Worm (Caenorhabditis elegans) whole organism, mixed stage, embryonic: ENCODE data around the gene B0244.4.

ENCODE experiments used
- M03D4.4 ChIP-seq: sonication (generic microtip); optimal IDR thresholded peaks from 2 replicates; lab custom pipeline; 2017; ENCODE audit warnings: mild to moderate bottlenecking, missing genetic modification characterization, missing compliant biosample characterization
- bed-3 ChIP-seq: fragments of 200-800 bp; sonication (Bioruptor generic); optimal IDR thresholded peaks from 3 replicates; lab custom pipeline; 2018; ENCODE audit warnings: mild to moderate bottlenecking, missing genetic modification characterization, moderate library complexity, missing compliant biosample characterization
- ceh-39 ChIP-seq: fragments of 150-350 bp; optimal IDR thresholded peaks from 2 replicates; lab custom pipeline; 2014; ENCODE audit warnings: missing biosample characterization, missing genetic modification characterization
- ceh-43 ChIP-seq: fragments of 200-800 bp; sonication (Bioruptor generic); optimal IDR thresholded peaks from 2 replicates; lab custom pipeline; 2018; ENCODE audit warnings: mild to moderate bottlenecking, missing genetic modification characterization, moderate library complexity, missing compliant biosample characterization
- ces-1 ChIP-seq: fragments of 150-350 bp; optimal IDR thresholded peaks from 2 replicates; lab custom pipeline; 2014; ENCODE audit warnings: missing biosample characterization, missing genetic modification reagents, missing genetic modification characterization
- elt-1 ChIP-seq: sonication (generic microtip); optimal IDR thresholded peaks from 2 replicates; lab custom pipeline; 2017; ENCODE audit warnings: missing genetic modification characterization, mild to moderate bottlenecking, missing compliant biosample characterization, antibody characterized with exemption, moderate library complexity, borderline replicate concordance; ENCODE audit not compliant: insufficient read depth
- elt-3 ChIP-seq: fragments of 150-350 bp; optimal IDR thresholded peaks from 2 replicates; lab custom pipeline; 2014; ENCODE audit warnings: missing biosample characterization, missing genetic modification characterization
- flh-1 ChIP-seq: fragments of 200-800 bp; sonication (Bioruptor generic); optimal IDR thresholded peaks from 2 replicates; lab custom pipeline; 2018; ENCODE audit warnings: mild to moderate bottlenecking, missing genetic modification characterization, moderate library complexity, missing compliant biosample characterization
- hlh-1 ChIP-seq: fragments of 150-350 bp; optimal IDR thresholded peaks from 2 replicates; lab custom pipeline; 2014; ENCODE audit warnings: missing biosample characterization, missing genetic modification reagents, missing genetic modification characterization
- lin-13 ChIP-seq: fragments of 150-350 bp; optimal IDR thresholded peaks from 2 replicates; lab custom pipeline; 2014; ENCODE audit warnings: missing biosample characterization, missing genetic modification characterization
- lin-32 ChIP-seq: fragments of 200-800 bp; sonication (Bioruptor generic); optimal IDR thresholded peaks from 2 replicates; lab custom pipeline; 2018; ENCODE audit warnings: mild to moderate bottlenecking, missing genetic modification characterization, missing compliant biosample characterization
- lsy-2 ChIP-seq: fragments of 150-350 bp; optimal IDR thresholded peaks from 2 replicates; lab custom pipeline; 2014; ENCODE audit warnings: missing biosample characterization, missing genetic modification characterization
- mep-1 ChIP-seq: fragments of 150-350 bp; optimal IDR thresholded peaks from 2 replicates; lab custom pipeline; 2017; ENCODE audit warnings: missing biosample characterization, missing genetic modification reagents, missing genetic modification characterization, inconsistent platforms
- mls-2 ChIP-seq: sonication (generic microtip); optimal IDR thresholded peaks from 2 replicates; lab custom pipeline; 2016; ENCODE audit warnings: mild to moderate bottlenecking, missing genetic modification characterization, moderate library complexity, missing compliant biosample characterization
- nhr-12 ChIP-seq: fragments of 150-350 bp; optimal IDR thresholded peaks from 2 replicates; lab custom pipeline; 2014; ENCODE audit warnings: missing biosample characterization, missing genetic modification characterization
- nhr-2 ChIP-seq: fragments of 150-350 bp; optimal IDR thresholded peaks from 2 replicates; lab custom pipeline; 2014; ENCODE audit warnings: missing biosample characterization, missing genetic modification characterization
- nhr-237 ChIP-seq: fragments of 150-350 bp; optimal IDR thresholded peaks from 2 replicates; lab custom pipeline; 2014; ENCODE audit warnings: missing biosample characterization, missing genetic modification characterization
- nhr-28 ChIP-seq: fragments of 150-350 bp; optimal IDR thresholded peaks from 2 replicates; lab custom pipeline; 2014; ENCODE audit warnings: missing biosample characterization, missing genetic modification characterization
- nhr-76 ChIP-seq: sonication (generic microtip); optimal IDR thresholded peaks from 2 replicates; lab custom pipeline; 2017; ENCODE audit warnings: missing biosample characterization, missing genetic modification characterization
- pha-4 ChIP-seq: fragments of 150-350 bp; optimal IDR thresholded peaks from 2 replicates; lab custom pipeline; 2018; ENCODE audit warnings: missing biosample characterization, missing genetic modification reagents, missing genetic modification characterization
- sem-2 ChIP-seq: fragments of 200-800 bp; sonication (Bioruptor generic); optimal IDR thresholded peaks from 2 replicates; lab custom pipeline; 2018; ENCODE audit warnings: mild to moderate bottlenecking, missing genetic modification characterization, missing compliant biosample characterization
- snpc-4 ChIP-seq: fragments of 150-350 bp; optimal IDR thresholded peaks from 2 replicates; lab custom pipeline; 2014; ENCODE audit warnings: missing biosample characterization, missing genetic modification characterization
- sptf-1 ChIP-seq: sonication (generic microtip); optimal IDR thresholded peaks from 2 replicates; lab custom pipeline; 2017; ENCODE audit warnings: mild to moderate bottlenecking, missing genetic modification characterization, moderate library complexity, missing compliant biosample characterization
- tbx-8 ChIP-seq: fragments of 200-800 bp; sonication (Bioruptor generic); optimal IDR thresholded peaks from 2 replicates; lab custom pipeline; 2018; ENCODE audit warnings: mild to moderate bottlenecking, missing genetic modification characterization, moderate library complexity, missing compliant biosample characterization
- unc-120 ChIP-seq: sonication (generic microtip); optimal IDR thresholded peaks from 2 replicates; lab custom pipeline; 2017; ENCODE audit warnings: missing genetic modification characterization, missing compliant biosample characterization; ENCODE audit not compliant: poor library complexity, severe bottlenecking
- unc-39 ChIP-seq: fragments of 150-350 bp; optimal IDR thresholded peaks from 2 replicates; lab custom pipeline; 2014; ENCODE audit warnings: missing biosample characterization, missing genetic modification characterization
- unc-62 ChIP-seq: fragments of 150-350 bp; optimal IDR thresholded peaks from 2 replicates; lab custom pipeline; 2014; ENCODE audit warnings: missing biosample characterization, missing genetic modification reagents, missing genetic modification characterization
- zip-8 ChIP-seq: fragments of 150-350 bp; optimal IDR thresholded peaks from 2 replicates; lab custom pipeline; 2014; ENCODE audit warnings: missing biosample characterization, missing genetic modification characterization
- ztf-11 ChIP-seq: fragments of 150-350 bp; optimal IDR thresholded peaks from 2 replicates; lab custom pipeline; 2014; ENCODE audit warnings: missing biosample characterization, missing genetic modification characterization

Gene B0244.4

DNA sequence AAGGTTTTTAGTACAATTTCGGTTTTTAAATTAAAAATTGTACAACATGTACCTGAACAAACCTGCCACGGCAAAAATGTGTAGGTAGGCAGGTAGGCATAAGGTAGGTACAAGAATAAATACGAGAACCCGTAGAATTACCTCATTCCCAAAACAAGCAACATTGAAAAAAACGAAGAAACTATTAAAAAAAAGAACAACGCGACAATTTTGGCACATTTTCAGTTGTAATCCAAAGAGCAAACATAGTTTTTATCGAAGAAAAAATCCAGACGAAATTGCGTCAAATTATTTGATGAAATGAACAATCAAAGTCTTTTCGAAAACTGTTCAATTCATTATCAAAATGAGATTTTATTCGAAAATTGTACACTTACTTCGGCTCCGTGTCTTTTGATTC lies 6.6 kb upstream of the B0244.4 start, which contains the start of gene B0244.16:
TSS of gene B0244.16 (plus strand) at position 301 of the 400 bp plus-strand sequence.
- no peak for TF ChIP-seq tbx-8 (GFP tag; lab: Kevin White, UChicago)
- TF ChIP-seq ces-1 = no peak
- TF ChIP-seq unc-120 (tag; lab: Kevin White, UChicago) = no peak
- no peak for TF ChIP-seq nhr-76 (tag; lab: Kevin White, UChicago)

DNA sequence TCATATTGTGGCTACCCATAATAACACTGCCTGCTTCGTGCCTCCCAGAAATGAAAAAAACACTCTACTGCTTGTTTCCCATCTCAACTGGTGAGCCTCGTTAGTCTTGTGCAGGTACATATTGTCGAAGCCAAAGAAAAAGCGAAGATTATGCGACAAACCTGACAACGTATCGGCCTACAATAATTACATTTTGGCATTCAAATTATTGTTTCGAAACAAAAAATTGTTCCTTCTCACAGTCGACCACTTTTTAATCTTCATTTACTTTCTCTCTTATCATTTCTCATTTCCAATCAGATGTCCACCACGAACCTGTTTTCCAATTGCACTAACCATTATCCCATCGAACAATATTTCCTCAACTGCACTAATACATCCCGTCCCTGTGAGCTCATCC lies 4.2 kb upstream of the B0244.4 start, which contains the start of gene B0244.15:
TSS of gene B0244.15 (plus strand) at position 301 of the 400 bp plus-strand sequence.
- TF ChIP-seq nhr-12 (tag; lab: Kevin White, UChicago) (no peak), ceh-43 (GFP tag; lab: Kevin White, UChicago) (no peak), flh-1 (GFP tag; lab: Kevin White, UChicago) (no peak), ceh-39 (tag; lab: Kevin White, UChicago) (no peak), lin-13 (no peak), elt-1 (tag; lab: Kevin White, UChicago) (no peak), elt-3 (no peak), sptf-1 (tag; lab: Kevin White, UChicago) (no peak), ces-1 (no peak), bed-3 (no peak), nhr-28 (tag; lab: Kevin White, UChicago) (no peak), lin-32 (GFP tag; lab: Kevin White, UChicago) (no peak), nhr-2 (tag; lab: Kevin White, UChicago) (no peak)

DNA sequence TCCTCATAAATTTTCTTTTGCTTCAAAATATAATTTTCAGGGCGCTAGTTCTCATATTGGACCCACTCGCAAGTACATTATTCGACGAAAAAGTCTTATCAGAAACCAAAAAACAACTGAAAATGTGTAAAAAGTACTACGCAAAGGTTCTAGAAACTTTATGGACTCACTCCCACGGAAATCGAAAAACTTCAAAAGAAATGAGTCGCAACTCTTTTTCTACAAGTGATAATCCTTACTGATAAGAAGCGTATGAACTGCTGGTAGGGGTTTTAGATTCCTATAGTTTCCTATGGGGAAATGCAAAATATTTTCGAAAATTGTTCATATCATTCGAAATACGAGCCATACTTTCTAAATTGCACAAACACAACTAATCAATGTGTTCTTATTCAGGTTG lies 2.7 kb upstream of the B0244.4 start, which contains the start of gene B0244.5:
TSS of gene B0244.5 (plus strand) at position 301 of the 400 bp plus-strand sequence.
- TF ChIP-seq hlh-1 (tag; lab: Kevin White, UChicago) = no peak
- no peak for TF ChIP-seq snpc-4 (tag; lab: Kevin White, UChicago)
- no peak for TF ChIP-seq sem-2 (GFP tag; lab: Kevin White, UChicago)
- TF ChIP-seq, all 35 proteins: peak for 0

DNA sequence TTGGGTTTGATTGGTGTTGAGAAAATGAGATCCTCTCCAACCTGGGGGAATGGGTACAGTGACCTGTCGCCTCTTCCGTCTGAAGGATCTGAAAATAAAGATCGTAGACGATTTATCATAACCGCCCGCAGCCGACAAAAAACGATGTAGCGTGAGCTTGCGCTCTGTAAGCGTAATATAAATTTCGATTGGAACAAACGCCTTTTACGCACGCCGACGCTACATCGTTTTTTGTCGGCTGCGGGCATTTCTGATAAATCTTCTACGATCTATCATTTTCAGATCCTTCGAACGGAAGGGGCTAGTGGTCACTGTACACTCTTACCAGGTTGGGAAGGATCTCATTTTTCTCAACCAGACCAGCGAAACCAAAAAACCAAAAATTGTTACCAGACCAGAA lies 1.1 kb downstream of the B0244.4 start:
- TF ChIP-seq mls-2 (tag; lab: Kevin White, UChicago) (no peak), flh-1 (GFP tag; lab: Kevin White, UChicago) (no peak), zip-8 (tag; lab: Kevin White, UChicago) (no peak), sem-2 (GFP tag; lab: Kevin White, UChicago) (no peak), nhr-2 (tag; lab: Kevin White, UChicago) (no peak), ztf-11 (tag; lab: Kevin White, UChicago) (no peak), snpc-4 (tag; lab: Kevin White, UChicago) (no peak), lsy-2 (tag; lab: Kevin White, UChicago) (no peak), pha-4 (tag; lab: Kevin White, UChicago) (no peak), ceh-43 (GFP tag; lab: Kevin White, UChicago) (no peak), unc-62 (GFP tag; lab: Kevin White, UChicago) (no peak), unc-39 (tag; lab: Kevin White, UChicago) (no peak), mep-1 (no peak)

DNA sequence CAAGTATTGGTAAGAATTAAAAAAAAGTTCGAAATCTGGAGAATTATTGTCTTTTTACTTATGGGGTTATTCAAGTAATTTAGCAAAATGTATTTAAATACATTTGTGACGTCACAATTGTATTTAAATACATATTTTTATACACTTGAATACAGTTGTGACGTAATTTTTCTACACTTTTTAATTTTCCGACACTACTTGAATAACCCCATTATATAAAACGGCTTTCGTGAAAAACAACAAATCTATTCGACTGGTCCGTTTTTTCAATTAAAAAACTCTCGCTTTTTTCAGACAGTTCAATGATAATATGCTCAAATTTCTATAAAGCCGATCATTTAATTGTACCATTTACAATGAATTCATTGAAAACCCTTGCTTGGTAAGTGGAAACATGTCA lies 3.2 kb downstream of the B0244.4 start:
- TF ChIP-seq nhr-237 (tag; lab: Kevin White, UChicago) (no peak), M03D4.4 (tag; lab: Kevin White, UChicago) (no peak), zip-8 (tag; lab: Kevin White, UChicago) (peak; percentile 91), nhr-76 (tag; lab: Kevin White, UChicago) (no peak), lin-32 (GFP tag; lab: Kevin White, UChicago) (no peak), sem-2 (GFP tag; lab: Kevin White, UChicago) (no peak), pha-4 (tag; lab: Kevin White, UChicago) (no peak), sptf-1 (tag; lab: Kevin White, UChicago) (no peak), unc-39 (tag; lab: Kevin White, UChicago) (no peak)
- TF ChIP-seq, all 35 proteins: peak for 1

DNA sequence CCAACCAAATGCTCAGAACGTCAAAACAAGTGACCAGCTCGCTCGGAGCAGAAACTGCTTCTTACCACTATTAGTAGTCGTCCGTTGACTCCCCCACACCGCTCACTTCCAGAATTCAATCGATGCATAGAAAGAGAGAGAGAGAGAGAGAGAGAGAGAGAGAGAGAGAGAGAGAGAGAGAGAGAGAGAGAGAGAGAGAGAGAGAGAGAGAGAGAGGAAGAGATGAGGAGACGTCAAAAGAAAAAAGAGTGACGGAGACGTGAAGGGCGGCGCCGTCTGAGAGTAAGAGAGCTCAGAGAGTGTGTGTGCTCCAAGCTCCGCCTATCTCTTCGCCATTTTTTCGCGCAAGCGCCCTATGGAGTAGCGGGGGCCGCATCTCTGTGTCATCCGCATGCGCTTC lies 7.9 kb downstream of the B0244.4 start, which contains the start of gene ida-1:
TSS of gene ida-1 (plus strand) at position 336 of the 400 bp plus-strand sequence.
- TF ChIP-seq ces-1 (peak; percentile 54), mls-2 (tag; lab: Kevin White, UChicago) (no peak)
